Fruit fly (Drosophila melanogaster) whole organism, pupa: ENCODE measurements around the gene COX5A.

Experiments
- CG17806 ChIP-seq: fragments of 200-800 bp; sonication (Bioruptor generic); optimal IDR thresholded peaks from 2 replicates; lab custom pipeline; 2018; ENCODE audit warnings: missing biosample characterization, mild to moderate bottlenecking, missing genetic modification characterization, moderate library complexity
- CG34367 ChIP-seq: fragments of 200-800 bp; sonication (Bioruptor generic); optimal IDR thresholded peaks from 2 replicates; lab custom pipeline; 2018; ENCODE audit warnings: missing biosample characterization, mild to moderate bottlenecking, missing genetic modification characterization
- CG9948 ChIP-seq: fragments of 200-800 bp; sonication (Bioruptor generic); optimal IDR thresholded peaks from 2 replicates; lab custom pipeline; 2018; ENCODE audit warnings: missing biosample characterization, mild to moderate bottlenecking, missing genetic modification characterization, moderate library complexity
- D1 ChIP-seq: fragments of 200-800 bp; sonication (Bioruptor generic); optimal IDR thresholded peaks from 2 replicates; lab custom pipeline; 2018; ENCODE audit warnings: missing biosample characterization, mild to moderate bottlenecking, missing genetic modification characterization, moderate library complexity
- rn ChIP-seq: fragments of 200-800 bp; sonication (Bioruptor generic); IDR thresholded peaks from 2 replicates; pipeline ENCODE4 v1.3.6; 2022; ENCODE audit warnings: missing biosample characterization, missing genetic modification characterization

- TF ChIP-seq CG34367 (tag; lab: Kevin White, UChicago), result peak; percentile 12
- no peak for TF ChIP-seq D1 (tag; lab: Kevin White, UChicago)
- TF ChIP-seq rn (GFP tag; lab: Robert Waterston, UW), result no peak
- TF ChIP-seq CG9948 (tag; lab: Kevin White, UChicago), result no peak
- no peak for TF ChIP-seq CG17806 (tag; lab: Kevin White, UChicago)
These were observed 50.0 kb downstream of the COX5A start, which contains the start of gene CG6959 for dm6 chr3R:11869169-11869568.
